Fruit fly (Drosophila melanogaster) whole organism, embryonic: ENCODE measurements around the gene CG15728.
A peak's percentile ranks its signal among the peaks of the same experiment; 100 is the strongest.

Source experiments
- ATbp ChIP-seq: fragments of 200-800 bp; sonication (Bioruptor generic); optimal IDR thresholded peaks from 2 replicates; lab custom pipeline; 2017; ENCODE audit warnings: missing biosample characterization, mild to moderate bottlenecking, missing genetic modification characterization, missing genetic modification reagents
- Abd-B ChIP-seq: fragments of 200-800 bp; sonication (Bioruptor generic); optimal IDR thresholded peaks from 2 replicates; lab custom pipeline; 2018; ENCODE audit warnings: missing biosample characterization, mild to moderate bottlenecking, missing genetic modification characterization, moderate library complexity
- Adf1 ChIP-seq: fragments of 200-800 bp; sonication (Bioruptor generic); IDR thresholded peaks from 2 replicates; pipeline ENCODE4 v1.3.6; 2022; ENCODE audit warnings: missing biosample characterization, missing genetic modification characterization
- CG12391 ChIP-seq: fragments of 200-800 bp; sonication (Bioruptor generic); optimal IDR thresholded peaks from 3 replicates; lab custom pipeline; 2018; ENCODE audit warnings: missing biosample characterization, mild to moderate bottlenecking, missing genetic modification characterization, moderate library complexity
- CG12659 ChIP-seq: fragments of 200-800 bp; sonication (Bioruptor generic); optimal IDR thresholded peaks from 3 replicates; lab custom pipeline; 2017; ENCODE audit warnings: mild to moderate bottlenecking, missing biosample characterization, missing genetic modification reagents, missing genetic modification characterization
- CG14441 ChIP-seq: fragments of 200-800 bp; sonication (Bioruptor generic); IDR thresholded peaks from 2 replicates; pipeline ENCODE4 v1.3.6; 2022; ENCODE audit warnings: missing biosample characterization, missing genetic modification characterization
- CG15479 ChIP-seq: fragments of 200-800 bp; sonication (Bioruptor generic); optimal IDR thresholded peaks from 3 replicates; lab custom pipeline; 2019; ENCODE audit warnings: missing biosample characterization, mild to moderate bottlenecking, missing genetic modification characterization, moderate library complexity
- CG17186 ChIP-seq: fragments of 200-800 bp; sonication (Bioruptor generic); optimal IDR thresholded peaks from 3 replicates; lab custom pipeline; 2017; ENCODE audit warnings: missing biosample characterization, missing genetic modification reagents, missing genetic modification characterization
- CG17802 ChIP-seq: fragments of 200-800 bp; sonication (Bioruptor generic); optimal IDR thresholded peaks from 2 replicates; lab custom pipeline; 2018; ENCODE audit warnings: missing biosample characterization, mild to moderate bottlenecking, missing genetic modification characterization, moderate library complexity
- CG2116 ChIP-seq: fragments of 200-800 bp; sonication (Bioruptor generic); optimal IDR thresholded peaks from 3 replicates; lab custom pipeline; 2018; ENCODE audit warnings: missing biosample characterization, mild to moderate bottlenecking, missing genetic modification characterization
- CG2129 ChIP-seq: fragments of 200-800 bp; sonication (Bioruptor generic); IDR thresholded peaks from 2 replicates; pipeline ENCODE4 v1.3.6; 2022; ENCODE audit warnings: missing biosample characterization, missing genetic modification characterization; ENCODE audit not compliant: partially characterized antibody
- CG2199 ChIP-seq: fragments of 200-800 bp; sonication (Bioruptor generic); IDR thresholded peaks from 3 replicates; pipeline ENCODE4 v1.3.6; 2022; ENCODE audit warnings: missing biosample characterization, missing genetic modification characterization
- CG30431 ChIP-seq: fragments of 200-800 bp; sonication (Bioruptor generic); optimal IDR thresholded peaks from 2 replicates; lab custom pipeline; 2017; ENCODE audit warnings: missing biosample characterization, missing genetic modification characterization
- CG31224 ChIP-seq: fragments of 200-800 bp; sonication (Bioruptor generic); IDR thresholded peaks from 2 replicates; pipeline ENCODE4 v1.3.6; 2022; ENCODE audit warnings: missing biosample characterization, missing genetic modification characterization
- CG4617 ChIP-seq: fragments of 200-800 bp; sonication (Bioruptor generic); optimal IDR thresholded peaks from 3 replicates; lab custom pipeline; 2016; ENCODE audit warnings: missing biosample characterization, missing genetic modification characterization, borderline replicate concordance
- CG6654 ChIP-seq: fragments of 200-800 bp; sonication (Bioruptor generic); optimal IDR thresholded peaks from 2 replicates; lab custom pipeline; 2017; ENCODE audit warnings: missing biosample characterization, mild to moderate bottlenecking, missing genetic modification characterization
- CG6689 ChIP-seq: fragments of 200-800 bp; sonication (Bioruptor generic); IDR thresholded peaks from 2 replicates; pipeline ENCODE4 v1.3.6; 2022; ENCODE audit warnings: missing biosample characterization, missing genetic modification characterization
- CG9797 ChIP-seq: fragments of 200-800 bp; sonication (Bioruptor generic); optimal IDR thresholded peaks from 3 replicates; lab custom pipeline; 2018; ENCODE audit warnings: missing biosample characterization, mild to moderate bottlenecking, missing genetic modification characterization
- CTCF ChIP-seq: fragments of 200-800 bp; sonication (Bioruptor generic); optimal IDR thresholded peaks from 2 replicates; lab custom pipeline; 2017; ENCODE audit warnings: missing biosample characterization, mild to moderate bottlenecking, missing genetic modification characterization, moderate library complexity
- Dbx ChIP-seq: fragments of 200-800 bp; sonication (Bioruptor generic); IDR thresholded peaks from 3 replicates; pipeline ENCODE4 v1.3.6; 2022; ENCODE audit warnings: missing biosample characterization, missing genetic modification characterization
- Dek ChIP-seq: fragments of 200-800 bp; sonication (Bioruptor generic); optimal IDR thresholded peaks from 3 replicates; lab custom pipeline; 2019; ENCODE audit warnings: missing biosample characterization, mild to moderate bottlenecking, missing genetic modification characterization, moderate library complexity
- Dip2 ChIP-seq: fragments of 200-800 bp; sonication (Bioruptor generic); IDR thresholded peaks from 2 replicates; pipeline ENCODE4 v1.3.6; 2022; ENCODE audit warnings: missing biosample characterization, missing genetic modification characterization
- Dp ChIP-seq: fragments of 200-800 bp; sonication (Bioruptor generic); optimal IDR thresholded peaks from 2 replicates; lab custom pipeline; 2018; ENCODE audit warnings: missing biosample characterization, mild to moderate bottlenecking, missing genetic modification characterization, moderate library complexity
- E2f1 ChIP-seq: fragments of 200-800 bp; sonication (Bioruptor generic); IDR thresholded peaks from 2 replicates; pipeline ENCODE4 v1.3.6; 2022; ENCODE audit warnings: missing biosample characterization, missing genetic modification characterization
- Fer1 ChIP-seq: fragments of 200-800 bp; sonication (Bioruptor generic); optimal IDR thresholded peaks from 2 replicates; lab custom pipeline; 2017; ENCODE audit warnings: missing biosample characterization, mild to moderate bottlenecking, missing genetic modification characterization
- Hand ChIP-seq: fragments of 200-800 bp; sonication (Bioruptor generic); optimal IDR thresholded peaks from 2 replicates; lab custom pipeline; 2017; ENCODE audit warnings: mild to moderate bottlenecking, missing biosample characterization, missing genetic modification reagents, missing genetic modification characterization
- PHDP ChIP-seq: fragments of 200-800 bp; sonication (Bioruptor generic); optimal IDR thresholded peaks from 3 replicates; lab custom pipeline; 2018; ENCODE audit warnings: missing biosample characterization, mild to moderate bottlenecking, missing genetic modification characterization, moderate library complexity
- Scr ChIP-seq: fragments of 200-800 bp; sonication (Bioruptor generic); IDR thresholded peaks from 2 replicates; pipeline ENCODE4 v1.3.6; 2022; ENCODE audit warnings: missing biosample characterization, missing genetic modification characterization; ENCODE audit not compliant: partially characterized antibody
- Six4 ChIP-seq: fragments of 200-800 bp; sonication (Bioruptor generic); optimal IDR thresholded peaks from 2 replicates; lab custom pipeline; 2016; ENCODE audit warnings: missing biosample characterization, missing genetic modification characterization
- ase ChIP-seq: fragments of 200-800 bp; sonication (Bioruptor generic); IDR thresholded peaks from 3 replicates; pipeline ENCODE4 v1.3.6; 2022; ENCODE audit warnings: missing biosample characterization, missing genetic modification characterization
- bbx ChIP-seq: fragments of 200-800 bp; sonication (Bioruptor generic); IDR thresholded peaks from 2 replicates; pipeline ENCODE4 v1.3.6; 2022; ENCODE audit warnings: missing biosample characterization, missing genetic modification characterization; ENCODE audit not compliant: partially characterized antibody
- bsh ChIP-seq, 2 experiments: fragments of 200-800 bp; sonication (Bioruptor generic); optimal IDR thresholded peaks; 2 replicates each; lab custom pipeline; 2017 to 2018; ENCODE audit warnings: mild to moderate bottlenecking in 2 of 2, missing biosample characterization in 2 of 2, missing genetic modification characterization in 2 of 2, moderate library complexity in 1 of 2
- chn ChIP-seq: fragments of 200-800 bp; sonication (Bioruptor generic); optimal IDR thresholded peaks from 2 replicates; lab custom pipeline; 2016; ENCODE audit warnings: missing biosample characterization, missing genetic modification characterization
- dan ChIP-seq: fragments of 200-800 bp; sonication (Bioruptor generic); IDR thresholded peaks from 2 replicates; pipeline ENCODE4 v1.3.6; 2022; ENCODE audit warnings: missing biosample characterization, missing genetic modification characterization
- gem ChIP-seq: fragments of 200-800 bp; sonication (Bioruptor generic); optimal IDR thresholded peaks from 2 replicates; lab custom pipeline; 2019; ENCODE audit warnings: missing biosample characterization, mild to moderate bottlenecking, missing genetic modification characterization, moderate library complexity
- her ChIP-seq: fragments of 200-800 bp; sonication (Bioruptor generic); optimal IDR thresholded peaks from 2 replicates; lab custom pipeline; 2016; ENCODE audit warnings: missing biosample characterization, missing genetic modification characterization
- hkb ChIP-seq, 2 experiments: fragments of 200-800 bp in 1 of 2; fragments of >200 bp in 1 of 2; sonication (Bioruptor generic) in 1 of 2; IDR thresholded peaks in 1 of 2; optimal IDR thresholded peaks in 1 of 2; 2 replicates each; pipeline versions ENCODE4 v1.3.6 to Lab custom; 2017 to 2022; ENCODE audit warnings: missing biosample characterization in 1 of 2, missing genetic modification characterization in 1 of 2
- kni ChIP-seq: fragments of 200-800 bp; sonication (Bioruptor generic); optimal IDR thresholded peaks from 3 replicates; lab custom pipeline; 2017; ENCODE audit warnings: mild to moderate bottlenecking, missing biosample characterization, missing genetic modification reagents, missing genetic modification characterization
- knrl ChIP-seq: fragments of 200-800 bp; sonication (Bioruptor generic); IDR thresholded peaks from 3 replicates; pipeline ENCODE4 v1.3.6; 2022; ENCODE audit warnings: missing biosample characterization, missing genetic modification characterization; ENCODE audit not compliant: partially characterized antibody
- lbe ChIP-seq: fragments of 200-800 bp; sonication (Bioruptor generic); optimal IDR thresholded peaks from 2 replicates; lab custom pipeline; 2016; ENCODE audit warnings: missing biosample characterization, mild to moderate bottlenecking, missing genetic modification characterization
- luna ChIP-seq: fragments of 200-800 bp; sonication (Bioruptor generic); optimal IDR thresholded peaks from 2 replicates; lab custom pipeline; 2016; ENCODE audit warnings: missing biosample characterization, missing genetic modification characterization
- nmo ChIP-seq: fragments of 200-800 bp; sonication (Bioruptor generic); optimal IDR thresholded peaks from 2 replicates; lab custom pipeline; 2018; ENCODE audit warnings: missing biosample characterization, mild to moderate bottlenecking, missing genetic modification characterization, moderate library complexity
- pan ChIP-seq, 4 experiments: fragments of >200 bp in 3 of 4; fragments of 200-800 bp in 1 of 4; sonication (Bioruptor generic) in 1 of 4; optimal IDR thresholded peaks in 3 of 4; IDR thresholded peaks in 1 of 4; 2 replicates each; pipeline versions ENCODE4 v1.3.6 to Lab custom; 2017 to 2022; ENCODE audit warnings: missing biosample characterization in 2 of 4, missing genetic modification characterization in 2 of 4, mixed read lengths in 1 of 4
- phol ChIP-seq: fragments of 200-800 bp; sonication (Bioruptor generic); optimal IDR thresholded peaks from 3 replicates; lab custom pipeline; 2018; ENCODE audit warnings: missing biosample characterization, mild to moderate bottlenecking, missing genetic modification characterization, moderate library complexity
- sens ChIP-seq: fragments of 200-800 bp; sonication (Bioruptor generic); peaks from one replicate; lab custom pipeline; 2016; ENCODE audit warnings: missing biosample characterization, missing genetic modification characterization
- sna ChIP-seq: fragments of 200-800 bp; sonication (Bioruptor generic); IDR thresholded peaks from 2 replicates; pipeline ENCODE4 v1.3.6; 2022; ENCODE audit warnings: missing biosample characterization, missing genetic modification characterization; ENCODE audit not compliant: partially characterized antibody
- sr ChIP-seq: fragments of 200-800 bp; sonication (Bioruptor generic); IDR thresholded peaks from 3 replicates; pipeline ENCODE4 v1.3.6; 2022; ENCODE audit warnings: missing biosample characterization, missing genetic modification characterization
- sug ChIP-seq: fragments of 200-800 bp; optimal IDR thresholded peaks from 2 replicates; lab custom pipeline; 2019; ENCODE audit warnings: missing biosample characterization, mild to moderate bottlenecking, missing genetic modification characterization, moderate library complexity
- usp ChIP-seq: fragments of >200 bp; optimal IDR thresholded peaks from 2 replicates; lab custom pipeline; 2017; ENCODE audit warnings: missing biosample characterization, missing genetic modification characterization

Gene CG15728

dm6 chrX:12592121-12592466 lies 32.0 kb upstream of the CG15728 start, which contains the start of gene LIMK1 (continued):
- no peak for TF ChIP-seq sr
- no peak for TF ChIP-seq kni (GFP tag; lab: Kevin White, UChicago)
- TF ChIP-seq Hand (GFP tag; lab: Kevin White, UChicago): no peak
- TF ChIP-seq CG30431: no peak
- TF ChIP-seq CG14441 (GFP tag; lab: Robert Waterston, UW): no peak
- peak; percentile 51 for TF ChIP-seq knrl
- peak; percentile 52 for TF ChIP-seq sens (GFP tag; lab: Kevin White, UChicago)
- no peak for TF ChIP-seq usp (GFP tag; lab: Kevin White, UChicago)
- TF ChIP-seq Scr (GFP tag; lab: Robert Waterston, UW): peak; percentile 73
- TF ChIP-seq Abd-B (GFP tag; lab: Kevin White, UChicago): no peak
- TF ChIP-seq bsh (GFP tag; optimal IDR thresholded peaks at IDR 0.05; lab: Kevin White, UChicago): no peak
- no peak for TF ChIP-seq hkb (optimal IDR thresholded peaks at IDR 0.05; lab: Kevin White, UChicago)
- TF ChIP-seq hkb (GFP tag; IDR thresholded peaks at IDR 0.05; lab: Robert Waterston, UW): no peak
- peak; percentile 83 for TF ChIP-seq CG9797 (GFP tag; lab: Kevin White, UChicago)
- no peak for TF ChIP-seq E2f1
- TF ChIP-seq CG12659: peak; percentile 43
- TF ChIP-seq CG2199 (GFP tag; lab: Robert Waterston, UW): no peak
- TF ChIP-seq sna (GFP tag; lab: Robert Waterston, UW): peak; percentile 56
- no peak for TF ChIP-seq CG31224
- peak; percentile 44 for TF ChIP-seq phol (tag; lab: Kevin White, UChicago)
- no peak for TF ChIP-seq luna (GFP tag; lab: Kevin White, UChicago)
- no peak for TF ChIP-seq lbe (GFP tag; lab: Kevin White, UChicago)
- no peak for TF ChIP-seq CTCF (GFP tag; lab: Kevin White, UChicago)
- peak; percentile 40 for TF ChIP-seq nmo
- TF ChIP-seq dan (GFP tag; lab: Robert Waterston, UW): no peak
- TF ChIP-seq her (GFP tag; lab: Kevin White, UChicago): no peak
- TF ChIP-seq Fer1 (GFP tag; lab: Kevin White, UChicago): no peak
- TF ChIP-seq Dp (GFP tag; lab: Kevin White, UChicago): peak; percentile 28
- TF ChIP-seq CG2129 (GFP tag; lab: Robert Waterston, UW): 0 out of 2 replicates have a peak, but pooled peaks have one; percentile 17
- no peak for TF ChIP-seq Adf1 (GFP tag; lab: Robert Waterston, UW)
- TF ChIP-seq CG17802 (tag; lab: Kevin White, UChicago): no peak
- no peak for TF ChIP-seq Six4
- TF ChIP-seq Dbx (GFP tag; lab: Robert Waterston, UW): no peak
- no peak for TF ChIP-seq PHDP (tag; lab: Kevin White, UChicago)
- TF ChIP-seq Dek (tag; lab: Kevin White, UChicago): no peak
- TF ChIP-seq ase: no peak
- TF ChIP-seq pan (optimal IDR thresholded peaks at IDR 0.05; lab: Kevin White, UChicago): no peak
- TF ChIP-seq pan (GFP tag; optimal IDR thresholded peaks at IDR 0.05 in 1 of 2, IDR thresholded peaks at IDR 0.05 in 1 of 2): no peak
- TF ChIP-seq sug (tag; lab: Kevin White, UChicago): no peak
- peak; percentile 60 for TF ChIP-seq CG2116
- no peak for TF ChIP-seq bbx (GFP tag; lab: Robert Waterston, UW)
- no peak for TF ChIP-seq CG17186 (GFP tag; lab: Kevin White, UChicago)
- TF ChIP-seq chn (GFP tag; lab: Kevin White, UChicago): no peak
- TF ChIP-seq Dip2 (GFP tag; lab: Robert Waterston, UW): no peak
- TF ChIP-seq CG6689 (GFP tag; lab: Robert Waterston, UW): no peak
- no peak for TF ChIP-seq CG4617 (GFP tag; lab: Kevin White, UChicago)
- TF ChIP-seq gem (tag; lab: Kevin White, UChicago): peak; percentile 10
- no peak for TF ChIP-seq CG15479 (GFP tag; lab: Kevin White, UChicago)
- TF ChIP-seq CG6654 (GFP tag; lab: Kevin White, UChicago): no peak
- peak; percentile 48 for TF ChIP-seq CG12391 (tag; lab: Kevin White, UChicago)
- no peak for TF ChIP-seq ATbp
